Worm (Caenorhabditis elegans): ENCODE results near the gene gap-1.

The gap-1 gene

ce11 chrX:2219453-2219852 lies 27.1 kb downstream of the gap-1 start:
- TF ChIP-seq hmbx-1 (tag; optimal IDR thresholded peaks at IDR 0.05): no peak
- TF ChIP-seq tbx-37 (GFP tag; conservative IDR thresholded peaks at IDR 0.05): no peak
- TF ChIP-seq pes-1 (GFP tag; IDR thresholded peaks at IDR 0.05): no peak
- no peak for TF ChIP-seq hnd-1 (tag; optimal IDR thresholded peaks at IDR 0.05)
- TF ChIP-seq flt-1 (GFP tag; IDR thresholded peaks at IDR 0.05): no peak
- TF ChIP-seq B0310.2 (tag; optimal IDR thresholded peaks at IDR 0.05): no peak
- no peak for TF ChIP-seq F13C5.2 (tag; optimal IDR thresholded peaks at IDR 0.05)
- no peak for TF ChIP-seq hmg-4 (GFP tag; optimal IDR thresholded peaks at IDR 0.05)
- no peak for TF ChIP-seq ama-1 (optimal IDR thresholded peaks at IDR 0.05)
- no peak for TF ChIP-seq scrt-1 (GFP tag; IDR thresholded peaks at IDR 0.05)
- TF ChIP-seq ceh-36 (tag; optimal IDR thresholded peaks at IDR 0.05): no peak
- TF ChIP-seq ceh-13 (GFP tag; optimal IDR thresholded peaks at IDR 0.05): no peak
- no peak for TF ChIP-seq tbx-11 (GFP tag; IDR thresholded peaks at IDR 0.05)
- no peak for TF ChIP-seq tra-4 (tag; optimal IDR thresholded peaks at IDR 0.05)

- no peak for TF ChIP-seq aly-1 (tag; optimal IDR thresholded peaks at IDR 0.05)
These were observed 28.5 kb downstream of the gap-1 start, which contains the start of gene hex-1 for ce11 chrX:2220850-2221249. TSS of gene hex-1 (plus strand) at chrX:2221150.

DNA sequence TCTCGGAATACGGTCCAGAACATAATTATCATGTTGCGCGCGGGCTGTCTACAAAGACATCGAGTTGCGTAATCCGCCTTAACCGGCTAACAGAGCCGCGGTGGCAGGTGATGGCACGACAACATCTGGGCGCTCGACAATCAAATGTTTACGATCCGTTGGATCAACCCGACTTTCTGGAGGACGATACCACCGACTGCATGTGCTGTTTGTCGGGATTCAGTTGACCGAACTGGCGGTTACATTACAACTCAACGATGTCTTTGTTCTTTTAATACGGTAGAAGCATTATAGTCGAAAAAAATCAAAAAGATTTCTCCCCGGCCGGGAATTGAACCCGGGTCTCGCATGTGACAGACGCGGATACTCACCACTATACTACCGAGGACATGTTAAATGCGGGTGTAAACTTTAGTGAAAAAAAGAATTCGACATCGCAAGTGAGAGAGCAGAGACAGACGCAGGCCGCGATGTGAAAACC lies 34.6 kb downstream of the gap-1 start:
- TF ChIP-seq tbx-11 (GFP tag; IDR thresholded peaks at IDR 0.05) (peak; percentile 82), ceh-13 (GFP tag; optimal IDR thresholded peaks at IDR 0.05) (peak; percentile 61), hnd-1 (tag; optimal IDR thresholded peaks at IDR 0.05) (peak; percentile 70), tbx-37 (GFP tag; conservative IDR thresholded peaks at IDR 0.05) (peak; percentile 77), scrt-1 (GFP tag; IDR thresholded peaks at IDR 0.05) (peak; percentile 85), hmg-4 (GFP tag; optimal IDR thresholded peaks at IDR 0.05) (peak; percentile 90), F13C5.2 (tag; optimal IDR thresholded peaks at IDR 0.05) (peak; percentile 88), pes-1 (GFP tag; IDR thresholded peaks at IDR 0.05) (peak; percentile 89), B0310.2 (tag; optimal IDR thresholded peaks at IDR 0.05) (peak; percentile 40), hmbx-1 (tag; optimal IDR thresholded peaks at IDR 0.05) (peak; percentile 66), ceh-36 (tag; optimal IDR thresholded peaks at IDR 0.05) (peak; percentile 74), sea-1 (GFP tag; conservative IDR thresholded peaks at IDR 0.05) (peak; percentile 87), ets-7 (tag; optimal IDR thresholded peaks at IDR 0.05) (peak; percentile 12), ama-1 (optimal IDR thresholded peaks at IDR 0.05) (no peak), flt-1 (GFP tag; IDR thresholded peaks at IDR 0.05) (peak; percentile 78), aly-1 (tag; optimal IDR thresholded peaks at IDR 0.05) (peak; percentile 58), tra-4 (tag; optimal IDR thresholded peaks at IDR 0.05) (peak; percentile 66)

ce11 chrX:2229305-2230172 lies 37.2 kb downstream of the gap-1 start, which contains the start of gene lin-32:
TSS of gene lin-32 (minus strand) at chrX:2230122.
- TF ChIP-seq hmg-4 (GFP tag; optimal IDR thresholded peaks at IDR 0.05) (no peak), ama-1 (optimal IDR thresholded peaks at IDR 0.05) (no peak), sea-1 (GFP tag; conservative IDR thresholded peaks at IDR 0.05) (no peak), flt-1 (GFP tag; IDR thresholded peaks at IDR 0.05) (no peak), pes-1 (GFP tag; IDR thresholded peaks at IDR 0.05) (no peak), ceh-36 (tag; optimal IDR thresholded peaks at IDR 0.05) (no peak), F13C5.2 (tag; optimal IDR thresholded peaks at IDR 0.05) (no peak), ceh-13 (GFP tag; optimal IDR thresholded peaks at IDR 0.05) (no peak), aly-1 (tag; optimal IDR thresholded peaks at IDR 0.05) (no peak), tbx-11 (GFP tag; IDR thresholded peaks at IDR 0.05) (no peak), scrt-1 (GFP tag; IDR thresholded peaks at IDR 0.05) (no peak), hmbx-1 (tag; optimal IDR thresholded peaks at IDR 0.05) (no peak), ets-7 (tag; optimal IDR thresholded peaks at IDR 0.05) (no peak), B0310.2 (tag; optimal IDR thresholded peaks at IDR 0.05) (no peak), tbx-37 (GFP tag; conservative IDR thresholded peaks at IDR 0.05) (no peak), hnd-1 (tag; optimal IDR thresholded peaks at IDR 0.05) (no peak), tra-4 (tag; optimal IDR thresholded peaks at IDR 0.05) (no peak)

DNA sequence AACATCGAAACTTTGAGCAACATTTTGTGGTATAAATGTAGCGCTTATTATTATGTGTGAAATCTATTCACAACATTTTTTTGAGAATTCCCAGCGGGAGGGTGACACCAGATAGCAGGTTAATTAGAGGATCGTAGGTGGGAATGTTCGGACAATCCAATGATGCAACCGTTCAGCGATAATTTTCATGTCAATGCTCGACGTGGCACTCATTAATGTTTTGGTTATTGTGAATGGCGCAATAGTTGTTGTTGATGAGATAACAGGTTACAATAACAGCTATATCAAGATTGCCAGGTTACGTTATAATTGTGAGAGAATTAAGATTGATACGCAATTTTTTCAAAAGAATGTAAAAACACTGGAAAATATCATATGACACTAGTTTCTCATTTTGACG lies 39.0 kb downstream of the gap-1 start:
- TF ChIP-seq F13C5.2 (tag; optimal IDR thresholded peaks at IDR 0.05) (no peak), aly-1 (tag; optimal IDR thresholded peaks at IDR 0.05) (no peak), pes-1 (GFP tag; IDR thresholded peaks at IDR 0.05) (no peak), ceh-13 (GFP tag; optimal IDR thresholded peaks at IDR 0.05) (no peak), scrt-1 (GFP tag; IDR thresholded peaks at IDR 0.05) (no peak), tbx-11 (GFP tag; IDR thresholded peaks at IDR 0.05) (no peak), hnd-1 (tag; optimal IDR thresholded peaks at IDR 0.05) (no peak), ets-7 (tag; optimal IDR thresholded peaks at IDR 0.05) (no peak), ama-1 (optimal IDR thresholded peaks at IDR 0.05) (no peak), sea-1 (GFP tag; conservative IDR thresholded peaks at IDR 0.05) (no peak), hmg-4 (GFP tag; optimal IDR thresholded peaks at IDR 0.05) (no peak), ceh-36 (tag; optimal IDR thresholded peaks at IDR 0.05) (no peak), tbx-37 (GFP tag; conservative IDR thresholded peaks at IDR 0.05) (no peak)

ce11 chrX:2233929-2234328 lies 41.6 kb downstream of the gap-1 start, which contains the start of gene T14F9.2:
TSS of gene T14F9.2 (plus strand) at chrX:2234324.
- TF ChIP-seq flt-1 (GFP tag; IDR thresholded peaks at IDR 0.05) (no peak), ets-7 (tag; optimal IDR thresholded peaks at IDR 0.05) (no peak), B0310.2 (tag; optimal IDR thresholded peaks at IDR 0.05) (no peak), F13C5.2 (tag; optimal IDR thresholded peaks at IDR 0.05) (no peak), ama-1 (optimal IDR thresholded peaks at IDR 0.05) (no peak), ceh-13 (GFP tag; optimal IDR thresholded peaks at IDR 0.05) (no peak), hmbx-1 (tag; optimal IDR thresholded peaks at IDR 0.05) (no peak), tra-4 (tag; optimal IDR thresholded peaks at IDR 0.05) (no peak), tbx-11 (GFP tag; IDR thresholded peaks at IDR 0.05) (no peak), sea-1 (GFP tag; conservative IDR thresholded peaks at IDR 0.05) (no peak), tbx-37 (GFP tag; conservative IDR thresholded peaks at IDR 0.05) (no peak), hmg-4 (GFP tag; optimal IDR thresholded peaks at IDR 0.05) (no peak), pes-1 (GFP tag; IDR thresholded peaks at IDR 0.05) (no peak), hnd-1 (tag; optimal IDR thresholded peaks at IDR 0.05) (no peak)

Data from whole organism, early embryonic.